Worm (Caenorhabditis elegans) whole organism, young adult: ENCODE results near the gene sdz-1.
A peak's percentile ranks its signal among the peaks of the same experiment; 100 is the strongest.

ENCODE experiments used
- B0336.3 ChIP-seq: fragments of 200-800 bp; sonication (Bioruptor generic); IDR thresholded peaks from 2 replicates; pipeline ENCODE4 v1.3.6; 2022; ENCODE audit warnings: missing genetic modification characterization, missing compliant biosample characterization
- D2030.7 ChIP-seq: fragments of 200-800 bp; sonication (Bioruptor generic); IDR thresholded peaks from 2 replicates; pipeline ENCODE4 v1.3.6; 2022; ENCODE audit warnings: missing genetic modification reagents, missing genetic modification characterization, missing compliant biosample characterization
- F22D6.2 ChIP-seq: sonication (generic microtip); optimal IDR thresholded peaks from 2 replicates; lab custom pipeline; 2016; ENCODE audit warnings: mild to moderate bottlenecking, missing genetic modification characterization, missing compliant biosample characterization
- F23B12.7 ChIP-seq: sonication (generic microtip); optimal IDR thresholded peaks from 2 replicates; lab custom pipeline; 2017; ENCODE audit warnings: missing genetic modification characterization, mild to moderate bottlenecking, missing compliant biosample characterization, antibody characterized with exemption, moderate library complexity; ENCODE audit not compliant: insufficient read depth
- F33H1.4 ChIP-seq: fragments of 200-800 bp; sonication (Bioruptor generic); IDR thresholded peaks from 2 replicates; pipeline ENCODE4 v1.3.6; 2022; ENCODE audit warnings: missing genetic modification reagents, missing genetic modification characterization, missing compliant biosample characterization
- F39B2.1 ChIP-seq: fragments of 200-800 bp; sonication (Bioruptor generic); IDR thresholded peaks from 2 replicates; pipeline ENCODE4 v1.3.6; 2022; ENCODE audit warnings: missing genetic modification reagents, missing genetic modification characterization, missing compliant biosample characterization
- K12H6.12 ChIP-seq: fragments of 200-800 bp; sonication (Bioruptor generic); optimal IDR thresholded peaks from 2 replicates; lab custom pipeline; 2018; ENCODE audit warnings: mild to moderate bottlenecking, missing genetic modification characterization, missing compliant biosample characterization
- Y53F4B.3 ChIP-seq: fragments of 200-800 bp; sonication (Bioruptor generic); IDR thresholded peaks from 2 replicates; pipeline ENCODE4 v1.3.6; 2022; ENCODE audit warnings: missing genetic modification reagents, missing genetic modification characterization, missing compliant biosample characterization
- Y79H2A.3 ChIP-seq: fragments of 200-800 bp; sonication (Bioruptor generic); conservative IDR thresholded peaks from 2 replicates; pipeline ENCODE4 v1.3.6; 2022; ENCODE audit warnings: missing genetic modification reagents, missing genetic modification characterization, missing compliant biosample characterization
- akir-1 ChIP-seq: fragments of 200-800 bp; sonication (Bioruptor generic); optimal IDR thresholded peaks from 2 replicates; lab custom pipeline; 2018; ENCODE audit warnings: mild to moderate bottlenecking, missing genetic modification characterization, moderate library complexity, missing compliant biosample characterization
- aptf-2 ChIP-seq: fragments of 200-800 bp; sonication (Bioruptor generic); conservative IDR thresholded peaks from 2 replicates; pipeline ENCODE4 v1.3.6; 2022; ENCODE audit warnings: missing genetic modification reagents, missing genetic modification characterization, missing compliant biosample characterization
- aptf-3 ChIP-seq: fragments of 200-800 bp; sonication (Bioruptor generic); IDR thresholded peaks from 2 replicates; pipeline ENCODE4 v1.3.6; 2022; ENCODE audit warnings: missing genetic modification characterization, missing compliant biosample characterization
- atf-7 ChIP-seq: sonication (generic microtip); optimal IDR thresholded peaks from 2 replicates; lab custom pipeline; 2017; ENCODE audit warnings: mild to moderate bottlenecking, missing genetic modification characterization, missing compliant biosample characterization
- bed-2 ChIP-seq: fragments of 200-800 bp; sonication (Bioruptor generic); IDR thresholded peaks from 2 replicates; pipeline ENCODE4 v1.3.6; 2022; ENCODE audit warnings: missing genetic modification reagents, missing genetic modification characterization, missing compliant biosample characterization
- ccch-3 ChIP-seq: fragments of 200-800 bp; sonication (Bioruptor generic); optimal IDR thresholded peaks from 2 replicates; lab custom pipeline; 2018; ENCODE audit warnings: mild to moderate bottlenecking, missing genetic modification characterization, missing compliant biosample characterization
- cebp-1 ChIP-seq, 2 experiments: fragments of 200-800 bp in 1 of 2; sonication (Bioruptor generic) in 1 of 2; sonication (generic microtip) in 1 of 2; IDR thresholded peaks in 1 of 2; optimal IDR thresholded peaks in 1 of 2; 2 replicates each; pipeline versions ENCODE4 v1.3.6 to Lab custom; 2017 to 2022; ENCODE audit warnings: missing compliant biosample characterization in 2 of 2, missing genetic modification characterization in 2 of 2, mild to moderate bottlenecking in 1 of 2, missing genetic modification reagents in 1 of 2, moderate library complexity in 1 of 2
- ceh-100 ChIP-seq: fragments of 200-800 bp; sonication (Bioruptor generic); IDR thresholded peaks from 2 replicates; pipeline ENCODE4 v1.3.6; 2022; ENCODE audit warnings: missing genetic modification reagents, missing genetic modification characterization, missing compliant biosample characterization
- ceh-79 ChIP-seq: sonication (generic microtip); optimal IDR thresholded peaks from 2 replicates; lab custom pipeline; 2017; ENCODE audit warnings: mild to moderate bottlenecking, missing genetic modification characterization, missing compliant biosample characterization
- chd-7 ChIP-seq: sonication (generic microtip); optimal IDR thresholded peaks from 2 replicates; lab custom pipeline; 2016; ENCODE audit warnings: mild to moderate bottlenecking, missing genetic modification characterization, moderate library complexity, missing compliant biosample characterization
- dpff-1 ChIP-seq: sonication (generic microtip); optimal IDR thresholded peaks from 2 replicates; lab custom pipeline; 2017; ENCODE audit warnings: mild to moderate bottlenecking, missing genetic modification characterization, missing compliant biosample characterization
- dpl-1 ChIP-seq: fragments of 150-350 bp; optimal IDR thresholded peaks from 2 replicates; lab custom pipeline; 2014; ENCODE audit warnings: missing biosample characterization, missing genetic modification reagents, missing genetic modification characterization
- egrh-3 ChIP-seq: fragments of 200-800 bp; sonication (Bioruptor generic); IDR thresholded peaks from 2 replicates; pipeline ENCODE4 v1.3.6; 2022; ENCODE audit warnings: missing genetic modification reagents, missing genetic modification characterization, missing compliant biosample characterization
- ekl-4 ChIP-seq: fragments of 200-800 bp; sonication (Bioruptor generic); IDR thresholded peaks from 2 replicates; pipeline ENCODE4 v1.3.6; 2022; ENCODE audit warnings: missing genetic modification reagents, missing genetic modification characterization, missing compliant biosample characterization
- gei-17 ChIP-seq: fragments of 200-800 bp; sonication (Bioruptor generic); optimal IDR thresholded peaks from 2 replicates; lab custom pipeline; 2018; ENCODE audit warnings: mild to moderate bottlenecking, missing genetic modification characterization, missing compliant biosample characterization
- him-1 ChIP-seq: sonication (generic microtip); optimal IDR thresholded peaks from 2 replicates; lab custom pipeline; 2016; ENCODE audit warnings: missing genotype, missing genetic modification reagents, missing genetic modification characterization, missing compliant biosample characterization
- lin-54 ChIP-seq: fragments of 200-800 bp; sonication (Bioruptor generic); optimal IDR thresholded peaks from 2 replicates; lab custom pipeline; 2018; ENCODE audit warnings: mild to moderate bottlenecking, missing genetic modification characterization, missing compliant biosample characterization
- lir-1 ChIP-seq: fragments of 200-800 bp; sonication (Bioruptor generic); conservative IDR thresholded peaks from 2 replicates; pipeline ENCODE4 v1.3.6; 2022; ENCODE audit warnings: missing genetic modification reagents, missing genetic modification characterization, missing compliant biosample characterization
- lsl-1 ChIP-seq: fragments of 200-800 bp; sonication (Bioruptor generic); optimal IDR thresholded peaks from 2 replicates; lab custom pipeline; 2018; ENCODE audit warnings: mild to moderate bottlenecking, missing genetic modification characterization, moderate library complexity, missing compliant biosample characterization
- madf-10 ChIP-seq: sonication (generic microtip); optimal IDR thresholded peaks from 2 replicates; lab custom pipeline; 2016; ENCODE audit warnings: mild to moderate bottlenecking, missing genetic modification characterization, missing compliant biosample characterization
- madf-8 ChIP-seq: fragments of 200-800 bp; sonication (Bioruptor generic); conservative IDR thresholded peaks from 2 replicates; pipeline ENCODE4 v1.3.6; 2022; ENCODE audit warnings: missing genetic modification reagents, missing genetic modification characterization, missing compliant biosample characterization
- mcd-1 ChIP-seq: fragments of 200-800 bp; sonication (Bioruptor generic); IDR thresholded peaks from 2 replicates; pipeline ENCODE4 v1.3.6; 2022; ENCODE audit warnings: missing genetic modification reagents, missing genetic modification characterization, missing compliant biosample characterization
- nfya-1 ChIP-seq: sonication (generic microtip); optimal IDR thresholded peaks from 2 replicates; lab custom pipeline; 2017; ENCODE audit warnings: antibody characterized with exemption, missing compliant biosample characterization, missing genetic modification characterization, borderline replicate concordance; ENCODE audit not compliant: insufficient read depth
- nhr-179 ChIP-seq: sonication (generic microtip); optimal IDR thresholded peaks from 2 replicates; lab custom pipeline; 2016; ENCODE audit warnings: mild to moderate bottlenecking, missing genetic modification characterization, missing compliant biosample characterization
- nhr-27 ChIP-seq: fragments of 200-800 bp; sonication (Bioruptor generic); optimal IDR thresholded peaks from 2 replicates; lab custom pipeline; 2018; ENCODE audit warnings: mild to moderate bottlenecking, missing genetic modification characterization, moderate library complexity, missing compliant biosample characterization
- nhr-80 ChIP-seq: sonication (generic microtip); optimal IDR thresholded peaks from 2 replicates; lab custom pipeline; 2016; ENCODE audit warnings: missing genetic modification characterization, missing compliant biosample characterization
- nhr-90 ChIP-seq: sonication (generic microtip); optimal IDR thresholded peaks from 2 replicates; lab custom pipeline; 2016; ENCODE audit warnings: missing genotype, mild to moderate bottlenecking, missing genetic modification characterization, missing compliant biosample characterization
- sea-2 ChIP-seq: fragments of 200-800 bp; sonication (Bioruptor generic); IDR thresholded peaks from 2 replicates; pipeline ENCODE4 v1.3.6; 2022; ENCODE audit warnings: missing genetic modification characterization, missing compliant biosample characterization
- snpc-3.4 ChIP-seq: sonication (generic microtip); optimal IDR thresholded peaks from 2 replicates; lab custom pipeline; 2017; ENCODE audit warnings: missing genetic modification characterization, mild to moderate bottlenecking, missing compliant biosample characterization, antibody characterized with exemption, moderate library complexity, missing genotype, missing genetic modification reagents
- somi-1 ChIP-seq: fragments of 200-800 bp; sonication (Bioruptor generic); optimal IDR thresholded peaks from 2 replicates; lab custom pipeline; 2018; ENCODE audit warnings: mild to moderate bottlenecking, missing genetic modification characterization, missing compliant biosample characterization
- tbp1 ChIP-seq: fragments of 200-800 bp; sonication (Bioruptor generic); optimal IDR thresholded peaks from 2 replicates; lab custom pipeline; 2018; ENCODE audit warnings: mild to moderate bottlenecking, missing genetic modification characterization, missing compliant biosample characterization
- tlf-1 ChIP-seq: fragments of 200-800 bp; sonication (Bioruptor generic); optimal IDR thresholded peaks from 2 replicates; lab custom pipeline; 2018; ENCODE audit warnings: mild to moderate bottlenecking, missing genetic modification characterization, missing compliant biosample characterization
- unc-62 ChIP-seq: fragments of 150-350 bp; optimal IDR thresholded peaks from 2 replicates; lab custom pipeline; 2014; ENCODE audit warnings: missing biosample characterization, missing genetic modification reagents, missing genetic modification characterization
- zfh-2 ChIP-seq: fragments of 200-800 bp; sonication (Bioruptor generic); conservative IDR thresholded peaks from 2 replicates; pipeline ENCODE4 v1.3.6; 2022; ENCODE audit warnings: missing genetic modification reagents, missing genetic modification characterization, missing compliant biosample characterization
- ztf-25 ChIP-seq: fragments of 200-800 bp; sonication (Bioruptor generic); IDR thresholded peaks from 2 replicates; pipeline ENCODE4 v1.3.6; 2022; ENCODE audit warnings: missing genetic modification reagents, missing genetic modification characterization, missing compliant biosample characterization
- ztf-3 ChIP-seq: fragments of 200-800 bp; sonication (Bioruptor generic); optimal IDR thresholded peaks from 2 replicates; lab custom pipeline; 2018; ENCODE audit warnings: mild to moderate bottlenecking, missing genetic modification characterization, missing compliant biosample characterization

sdz-1 gene

ce11 chrIII:8683679-8684263 is 16.4 kb downstream of the sdz-1 start, which contains the start of gene fli-1 (continued):
- peak; percentile 75 for TF ChIP-seq F33H1.4
- peak; percentile 85 for TF ChIP-seq lin-54
- TF ChIP-seq nhr-80 (tag; lab: Kevin White, UChicago) = no peak
- no peak for TF ChIP-seq chd-7 (tag; lab: Kevin White, UChicago)
- peak; percentile 72 for TF ChIP-seq dpl-1 (GFP tag; lab: Kevin White, UChicago)
- no peak for TF ChIP-seq dpff-1 (tag; lab: Kevin White, UChicago)
- TF ChIP-seq atf-7 (tag; lab: Kevin White, UChicago) = no peak
- no peak for TF ChIP-seq unc-62 (GFP tag; lab: Kevin White, UChicago)
- peak; percentile 47 for TF ChIP-seq mcd-1 (GFP tag; lab: Robert Waterston, UW)
- TF ChIP-seq, all 124 proteins: peak for 32

- TF ChIP-seq nhr-90 (peak; percentile 91), F22D6.2 (tag; lab: Kevin White, UChicago) (peak; percentile 45), lin-54 (peak; percentile 66), D2030.7 (GFP tag; lab: Robert Waterston, UW) (peak; percentile 61), gei-17 (GFP tag; lab: Kevin White, UChicago) (peak; percentile 38), sea-2 (GFP tag; lab: Robert Waterston, UW) (0 out of 2 replicates have a peak, but pooled peaks have one; percentile 48), zfh-2 (GFP tag; lab: Robert Waterston, UW) (no peak), ztf-3 (GFP tag; lab: Kevin White, UChicago) (no peak), tbp1 (peak; percentile 98), nhr-179 (tag; lab: Kevin White, UChicago) (no peak), madf-10 (peak; percentile 70), dpff-1 (tag; lab: Kevin White, UChicago) (peak; percentile 32), K12H6.12 (tag; lab: Kevin White, UChicago) (peak; percentile 63), tlf-1 (peak; percentile 45), bed-2 (GFP tag; lab: Robert Waterston, UW) (no peak), somi-1 (GFP tag; lab: Kevin White, UChicago) (peak; percentile 54), madf-8 (GFP tag; lab: Robert Waterston, UW) (peak; percentile 32; the same call in 1 of the 2 replicates), cebp-1 (GFP tag; IDR thresholded peaks at IDR 0.05; lab: Robert Waterston, UW) (no peak), cebp-1 (tag; optimal IDR thresholded peaks at IDR 0.05; lab: Kevin White, UChicago) (peak; percentile 84), akir-1 (GFP tag; lab: Kevin White, UChicago) (peak; percentile 47), Y79H2A.3 (peak; percentile 91), ekl-4 (GFP tag; lab: Robert Waterston, UW) (peak; percentile 67), ceh-100 (GFP tag; lab: Robert Waterston, UW) (peak; percentile 55), ztf-25 (peak; percentile 97), F39B2.1 (GFP tag; lab: Robert Waterston, UW) (no peak), nhr-27 (tag; lab: Kevin White, UChicago) (no peak), snpc-3.4 (tag; lab: Kevin White, UChicago) (peak; percentile 53), F33H1.4 (peak; percentile 38; the same call in 1 of the 2 replicates), Y53F4B.3 (GFP tag; lab: Robert Waterston, UW) (no peak), egrh-3 (GFP tag; lab: Robert Waterston, UW) (0 out of 2 replicates have a peak, but pooled peaks have one; percentile 19), lsl-1 (GFP tag; lab: Kevin White, UChicago) (peak; percentile 37), lir-1 (GFP tag; lab: Robert Waterston, UW) (peak; percentile 51; the same call in 1 of the 2 replicates), chd-7 (tag; lab: Kevin White, UChicago) (peak; percentile 68), aptf-3 (peak; percentile 68; the same call in 1 of the 2 replicates), ccch-3 (no peak), F23B12.7 (tag; lab: Kevin White, UChicago) (peak; percentile 70), him-1 (tag; lab: Kevin White, UChicago) (no peak), B0336.3 (peak; percentile 62), aptf-2 (GFP tag; lab: Robert Waterston, UW) (no peak), nfya-1 (no peak), ceh-79 (tag; lab: Kevin White, UChicago) (no peak)
Observed at ce11 chrIII:8678371-8678770, 21.8 kb downstream of the sdz-1 start.
